Fruit fly (Drosophila melanogaster) whole organism, embryonic: ENCODE data around the gene Gart.

Source experiments
- CG15696 ChIP-seq: fragments of 200-800 bp; sonication (Bioruptor generic); optimal IDR thresholded peaks from 2 replicates; lab custom pipeline; 2019; ENCODE audit warnings: missing biosample characterization, mild to moderate bottlenecking, missing genetic modification characterization, moderate library complexity
- CG34422 ChIP-seq: fragments of 200-800 bp; sonication (Bioruptor generic); IDR thresholded peaks from 3 replicates; pipeline ENCODE4 v1.3.6; 2022; ENCODE audit warnings: missing biosample characterization, missing genetic modification characterization
- CG4404 ChIP-seq: fragments of 200-800 bp; sonication (Bioruptor generic); IDR thresholded peaks from 2 replicates; pipeline ENCODE4 v1.3.6; 2022; ENCODE audit warnings: missing biosample characterization, missing genetic modification characterization
- CG7839 ChIP-seq: fragments of 200-800 bp; sonication (Bioruptor generic); optimal IDR thresholded peaks from 3 replicates; lab custom pipeline; 2018; ENCODE audit warnings: missing biosample characterization, mild to moderate bottlenecking, missing genetic modification characterization, moderate library complexity
- Drgx ChIP-seq: fragments of 200-800 bp; sonication (Bioruptor generic); IDR thresholded peaks from 2 replicates; pipeline ENCODE4 v1.3.6; 2022; ENCODE audit warnings: missing biosample characterization, missing genetic modification characterization
- MTF-1 ChIP-seq: fragments of 200-800 bp; sonication (Bioruptor generic); optimal IDR thresholded peaks from 2 replicates; lab custom pipeline; 2018; ENCODE audit warnings: missing biosample characterization, mild to moderate bottlenecking, missing genetic modification characterization, borderline replicate concordance
- NC2α ChIP-seq: fragments of 200-800 bp; sonication (Bioruptor generic); optimal IDR thresholded peaks from 2 replicates; lab custom pipeline; 2016; ENCODE audit warnings: missing biosample characterization, missing genetic modification characterization
- dan ChIP-seq: fragments of 200-800 bp; sonication (Bioruptor generic); IDR thresholded peaks from 2 replicates; pipeline ENCODE4 v1.3.6; 2022; ENCODE audit warnings: missing biosample characterization, missing genetic modification characterization
- disco-r ChIP-seq: fragments of 200-800 bp; sonication (Bioruptor generic); optimal IDR thresholded peaks from 2 replicates; lab custom pipeline; 2016; ENCODE audit warnings: missing biosample characterization, missing genetic modification characterization
- fu2 ChIP-seq: fragments of 200-800 bp; sonication (Bioruptor generic); optimal IDR thresholded peaks from 2 replicates; lab custom pipeline; 2016; ENCODE audit warnings: missing biosample characterization, missing genetic modification characterization

dm6 chr2L:7051740-7052139 is 28.0 kb upstream of the Gart start:
- TF ChIP-seq CG34422 (GFP tag; lab: Robert Waterston, UW) (no peak), CG15696 (tag; lab: Kevin White, UChicago) (no peak), MTF-1 (GFP tag; lab: Kevin White, UChicago) (no peak), CG7839 (tag; lab: Kevin White, UChicago) (no peak), CG4404 (no peak), fu2 (no peak), Drgx (GFP tag; lab: Robert Waterston, UW) (no peak), disco-r (GFP tag; lab: Kevin White, UChicago) (no peak), NC2α (GFP tag; lab: Kevin White, UChicago) (no peak), dan (no peak)
